Fruit fly (Drosophila melanogaster) whole organism, embryonic: ENCODE results near the gene Tlk.

Experiments
- Atf6 ChIP-seq: fragments of 200-800 bp; sonication (Bioruptor generic); IDR thresholded peaks from 2 replicates; pipeline ENCODE4 v1.3.6; 2022; ENCODE audit warnings: missing biosample characterization, missing genetic modification characterization
- Awh ChIP-seq: fragments of 200-800 bp; sonication (Bioruptor generic); IDR thresholded peaks from 2 replicates; pipeline ENCODE4, ENCODE4 v1.3.6; 2022; ENCODE audit warnings: missing biosample characterization, missing genetic modification characterization
- CG10321 ChIP-seq: fragments of 200-800 bp; sonication (Bioruptor generic); IDR thresholded peaks from 2 replicates; pipeline ENCODE4 v1.3.6; 2022; ENCODE audit warnings: missing biosample characterization, missing genetic modification characterization
- CG10959 ChIP-seq: fragments of 200-800 bp; sonication (Bioruptor generic); IDR thresholded peaks from 2 replicates; pipeline ENCODE4 v1.3.6; 2022; ENCODE audit warnings: missing biosample characterization, missing genetic modification characterization
- CG13894 ChIP-seq: fragments of 200-800 bp; sonication (Bioruptor generic); optimal IDR thresholded peaks from 3 replicates; lab custom pipeline; 2018; ENCODE audit warnings: missing biosample characterization, mild to moderate bottlenecking, missing genetic modification characterization, moderate library complexity
- CG14965 ChIP-seq: fragments of 200-800 bp; sonication (Bioruptor generic); optimal IDR thresholded peaks from 2 replicates; lab custom pipeline; 2016; ENCODE audit warnings: missing biosample characterization, missing genetic modification characterization, borderline replicate concordance
- CG1647 ChIP-seq: fragments of 200-800 bp; sonication (Bioruptor generic); optimal IDR thresholded peaks from 3 replicates; lab custom pipeline; 2016; ENCODE audit warnings: missing biosample characterization, missing genetic modification characterization
- CG16813 ChIP-seq: fragments of 200-800 bp; sonication (Bioruptor generic); IDR thresholded peaks from 3 replicates; pipeline ENCODE4 v1.3.6; 2022; ENCODE audit warnings: missing biosample characterization, missing genetic modification characterization; ENCODE audit not compliant: partially characterized antibody
- CG17568 ChIP-seq: fragments of 200-800 bp; sonication (Bioruptor generic); optimal IDR thresholded peaks from 2 replicates; lab custom pipeline; 2018; ENCODE audit warnings: missing biosample characterization, mild to moderate bottlenecking, missing genetic modification characterization, moderate library complexity
- CG2678 ChIP-seq: fragments of 200-800 bp; sonication (Bioruptor generic); optimal IDR thresholded peaks from 3 replicates; lab custom pipeline; 2019; ENCODE audit warnings: missing biosample characterization, mild to moderate bottlenecking, missing genetic modification characterization, moderate library complexity
- CG2875 ChIP-seq: fragments of 200-800 bp; sonication (Bioruptor generic); optimal IDR thresholded peaks from 2 replicates; lab custom pipeline; 2017; ENCODE audit warnings: missing biosample characterization, mild to moderate bottlenecking, missing genetic modification characterization, missing genetic modification reagents
- CG3281 ChIP-seq: fragments of 200-800 bp; sonication (Bioruptor generic); optimal IDR thresholded peaks from 3 replicates; lab custom pipeline; 2017; ENCODE audit warnings: missing biosample characterization, mild to moderate bottlenecking, missing genetic modification characterization
- CG4707 ChIP-seq: fragments of 200-800 bp; sonication (Bioruptor generic); optimal IDR thresholded peaks from 2 replicates; lab custom pipeline; 2018; ENCODE audit warnings: missing biosample characterization, mild to moderate bottlenecking, missing genetic modification characterization, moderate library complexity
- CG4854 ChIP-seq: fragments of 200-800 bp; sonication (Bioruptor generic); optimal IDR thresholded peaks from 2 replicates; lab custom pipeline; 2016; ENCODE audit warnings: missing biosample characterization, missing genetic modification characterization, inconsistent platforms
- CG6654 ChIP-seq: fragments of 200-800 bp; sonication (Bioruptor generic); optimal IDR thresholded peaks from 2 replicates; lab custom pipeline; 2017; ENCODE audit warnings: missing biosample characterization, mild to moderate bottlenecking, missing genetic modification characterization
- CG7839 ChIP-seq: fragments of 200-800 bp; sonication (Bioruptor generic); optimal IDR thresholded peaks from 3 replicates; lab custom pipeline; 2018; ENCODE audit warnings: missing biosample characterization, mild to moderate bottlenecking, missing genetic modification characterization, moderate library complexity
- CG8359 ChIP-seq: fragments of 200-800 bp; sonication (Bioruptor generic); optimal IDR thresholded peaks from 2 replicates; lab custom pipeline; 2017; ENCODE audit warnings: missing biosample characterization, mild to moderate bottlenecking, missing genetic modification characterization, borderline replicate concordance
- CG9932 ChIP-seq: fragments of 200-800 bp; sonication (Bioruptor generic); IDR thresholded peaks from 2 replicates; pipeline ENCODE4 v1.3.6; 2022; ENCODE audit warnings: missing biosample characterization, missing genetic modification characterization
- ERR ChIP-seq: fragments of 200-800 bp; sonication (Bioruptor generic); optimal IDR thresholded peaks from 2 replicates; lab custom pipeline; 2016; ENCODE audit warnings: missing biosample characterization, missing genetic modification characterization
- HHEX ChIP-seq: fragments of 200-800 bp; sonication (Bioruptor generic); optimal IDR thresholded peaks from 3 replicates; lab custom pipeline; 2017; ENCODE audit warnings: missing biosample characterization, mild to moderate bottlenecking, missing genetic modification characterization, missing genetic modification reagents
- HmgD ChIP-seq: fragments of 200-800 bp; sonication (Bioruptor generic); optimal IDR thresholded peaks from 3 replicates; lab custom pipeline; 2016; ENCODE audit warnings: missing biosample characterization, missing genetic modification characterization
- HmgZ ChIP-seq: fragments of 200-800 bp; sonication (Bioruptor generic); optimal IDR thresholded peaks from 2 replicates; lab custom pipeline; 2018; ENCODE audit warnings: missing biosample characterization, mild to moderate bottlenecking, missing genetic modification characterization
- Lpt ChIP-seq: fragments of >200 bp; optimal IDR thresholded peaks from 2 replicates; lab custom pipeline; 2018; ENCODE audit warnings: missing biosample characterization, missing genetic modification characterization
- MTF-1 ChIP-seq: fragments of 200-800 bp; sonication (Bioruptor generic); optimal IDR thresholded peaks from 2 replicates; lab custom pipeline; 2018; ENCODE audit warnings: missing biosample characterization, mild to moderate bottlenecking, missing genetic modification characterization, borderline replicate concordance
- NC2β ChIP-seq: fragments of 200-800 bp; sonication (Bioruptor generic); optimal IDR thresholded peaks from 2 replicates; lab custom pipeline; 2016; ENCODE audit warnings: missing biosample characterization, missing genetic modification characterization
- NK7.1 ChIP-seq: fragments of 200-800 bp; sonication (Bioruptor generic); optimal IDR thresholded peaks from 3 replicates; lab custom pipeline; 2016; ENCODE audit warnings: missing biosample characterization, missing genetic modification characterization
- Oaz ChIP-seq: fragments of 200-800 bp; sonication (Bioruptor generic); IDR thresholded peaks from 2 replicates; pipeline ENCODE4 v1.3.6; 2022; ENCODE audit warnings: missing biosample characterization, missing genetic modification characterization
- Sox100B ChIP-seq: fragments of 200-800 bp; sonication (Bioruptor generic); optimal IDR thresholded peaks from 3 replicates; lab custom pipeline; 2018; ENCODE audit warnings: missing biosample characterization, mild to moderate bottlenecking, missing genetic modification characterization
- Sox102F ChIP-seq: fragments of 200-800 bp; sonication (Bioruptor generic); optimal IDR thresholded peaks from 2 replicates; lab custom pipeline; 2018; ENCODE audit warnings: missing biosample characterization, mild to moderate bottlenecking, missing genetic modification characterization, moderate library complexity
- Sry-δ ChIP-seq: fragments of 200-800 bp; sonication (Bioruptor generic); optimal IDR thresholded peaks from 2 replicates; lab custom pipeline; 2016; ENCODE audit warnings: missing biosample characterization, missing genetic modification characterization
- bsh ChIP-seq, 2 experiments: fragments of 200-800 bp; sonication (Bioruptor generic); optimal IDR thresholded peaks; 2 replicates each; lab custom pipeline; 2017 to 2018; ENCODE audit warnings: mild to moderate bottlenecking in 2 of 2, missing biosample characterization in 2 of 2, missing genetic modification characterization in 2 of 2, moderate library complexity in 1 of 2
- cg ChIP-seq: fragments of 200-800 bp; sonication (Bioruptor generic); optimal IDR thresholded peaks from 3 replicates; lab custom pipeline; 2019; ENCODE audit warnings: missing biosample characterization, mild to moderate bottlenecking, missing genetic modification characterization, moderate library complexity
- da ChIP-seq: fragments of 200-800 bp; sonication (Bioruptor generic); optimal IDR thresholded peaks from 2 replicates; lab custom pipeline; 2016; ENCODE audit warnings: missing biosample characterization, missing genetic modification characterization
- fd64A ChIP-seq: fragments of 200-800 bp; sonication (Bioruptor generic); optimal IDR thresholded peaks from 3 replicates; lab custom pipeline; 2018; ENCODE audit warnings: missing biosample characterization, mild to moderate bottlenecking, missing genetic modification characterization
- gfzf ChIP-seq: fragments of 200-800 bp; sonication (Bioruptor generic); optimal IDR thresholded peaks from 2 replicates; lab custom pipeline; 2016; ENCODE audit warnings: missing biosample characterization, mild to moderate bottlenecking, missing genetic modification characterization, moderate library complexity
- gsb ChIP-seq: fragments of 200-800 bp; sonication (Bioruptor generic); IDR thresholded peaks from 2 replicates; pipeline ENCODE4 v1.3.6; 2022; ENCODE audit warnings: missing biosample characterization, missing genetic modification characterization
- luna ChIP-seq: fragments of 200-800 bp; sonication (Bioruptor generic); optimal IDR thresholded peaks from 2 replicates; lab custom pipeline; 2016; ENCODE audit warnings: missing biosample characterization, missing genetic modification characterization
- oc ChIP-seq: fragments of 200-800 bp; sonication (Bioruptor generic); optimal IDR thresholded peaks from 2 replicates; lab custom pipeline; 2018; ENCODE audit warnings: missing biosample characterization, mild to moderate bottlenecking, missing genetic modification characterization, moderate library complexity
- onecut ChIP-seq: fragments of 200-800 bp; sonication (Bioruptor generic); IDR thresholded peaks from 2 replicates; pipeline ENCODE4 v1.3.6; 2022; ENCODE audit warnings: missing biosample characterization, missing genetic modification characterization
- pros ChIP-seq: fragments of 200-800 bp; sonication (Bioruptor generic); optimal IDR thresholded peaks from 3 replicates; lab custom pipeline; 2019; ENCODE audit warnings: missing biosample characterization, mild to moderate bottlenecking, missing genetic modification characterization, moderate library complexity
- sd ChIP-seq: fragments of 200-800 bp; sonication (Bioruptor generic); optimal IDR thresholded peaks from 3 replicates; lab custom pipeline; 2018; ENCODE audit warnings: missing biosample characterization, mild to moderate bottlenecking, missing genetic modification characterization, moderate library complexity
- sim ChIP-seq: fragments of 200-800 bp; sonication (Bioruptor generic); IDR thresholded peaks from 2 replicates; pipeline ENCODE4 v1.3.6; 2022; ENCODE audit warnings: missing biosample characterization, missing genetic modification characterization
- sisA ChIP-seq: fragments of 200-800 bp; sonication (Bioruptor generic); IDR thresholded peaks from 2 replicates; pipeline ENCODE4 v1.3.6; 2022; ENCODE audit warnings: missing biosample characterization, missing genetic modification characterization
- slbo ChIP-seq: fragments of 200-800 bp; sonication (Bioruptor generic); IDR thresholded peaks from 2 replicates; pipeline ENCODE4 v1.3.6; 2022; ENCODE audit warnings: missing biosample characterization, missing genetic modification characterization
- sr ChIP-seq: fragments of 200-800 bp; sonication (Bioruptor generic); IDR thresholded peaks from 3 replicates; pipeline ENCODE4 v1.3.6; 2022; ENCODE audit warnings: missing biosample characterization, missing genetic modification characterization
- unpg ChIP-seq: fragments of 200-800 bp; sonication (Bioruptor generic); optimal IDR thresholded peaks from 3 replicates; lab custom pipeline; 2018; ENCODE audit warnings: missing biosample characterization, mild to moderate bottlenecking, missing genetic modification characterization, moderate library complexity
- wek ChIP-seq: fragments of 200-800 bp; sonication (Bioruptor generic); optimal IDR thresholded peaks from 3 replicates; lab custom pipeline; 2018; ENCODE audit warnings: missing biosample characterization, mild to moderate bottlenecking, missing genetic modification characterization, moderate library complexity
- zfh1 ChIP-seq: fragments of 200-800 bp; sonication (Bioruptor generic); IDR thresholded peaks from 3 replicates; pipeline ENCODE4 v1.3.6; 2022; ENCODE audit warnings: missing biosample characterization, missing genetic modification characterization

Tlk gene

DNA sequence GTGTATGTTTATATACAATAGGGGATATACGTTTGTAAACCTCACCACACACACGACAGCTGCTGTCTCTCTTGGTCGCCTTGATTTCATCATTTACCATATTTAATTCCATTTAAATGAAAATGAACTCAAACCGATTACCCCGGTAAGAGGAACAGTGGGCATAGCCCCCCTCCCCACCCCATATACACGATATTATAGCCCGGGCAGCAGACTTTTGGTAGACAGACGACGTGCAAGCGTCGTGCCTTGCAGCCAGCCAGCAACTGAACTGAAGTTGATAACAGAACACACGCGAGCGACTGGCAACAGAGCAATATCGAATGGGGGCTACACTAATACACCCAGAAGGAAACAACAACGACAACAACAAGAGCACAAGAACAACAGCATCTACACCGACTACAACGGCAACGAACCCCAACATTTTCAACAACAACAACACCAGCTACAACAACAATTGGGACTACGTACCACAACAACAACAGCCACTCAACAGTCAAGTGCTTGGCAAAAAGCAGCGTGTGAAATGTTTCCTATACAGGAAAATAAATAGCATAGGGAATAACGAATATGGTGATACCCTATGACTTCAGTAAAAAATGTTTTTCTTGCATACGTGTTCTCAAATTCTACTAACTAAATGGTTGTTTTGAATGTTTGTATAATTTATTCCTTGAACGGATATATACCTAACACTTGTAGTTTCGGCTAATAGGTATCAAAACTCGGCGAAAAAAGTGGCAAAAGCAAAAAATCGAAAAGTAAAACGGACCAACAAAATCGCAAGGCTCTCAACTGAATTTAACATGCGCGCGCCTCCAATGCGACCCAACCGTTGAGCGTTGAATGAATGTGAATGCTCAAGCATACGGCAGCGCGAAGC, 23.4 kb downstream of the Tlk start (continued):
- peak; percentile 42 for TF ChIP-seq HmgD (GFP tag; lab: Kevin White, UChicago)
- TF ChIP-seq HHEX (GFP tag; lab: Kevin White, UChicago): peak; percentile 82
- TF ChIP-seq CG3281: peak; percentile 83
- TF ChIP-seq sr (GFP tag; lab: Robert Waterston, UW): peak; percentile 39; the same call in 1 of the 3 replicates
- TF ChIP-seq CG4707: no peak
- peak; percentile 60 for TF ChIP-seq CG4854 (GFP tag; lab: Kevin White, UChicago)
- TF ChIP-seq ERR: peak; percentile 71
- peak; percentile 24 for TF ChIP-seq wek (GFP tag; lab: Kevin White, UChicago)
- peak; percentile 4 for TF ChIP-seq sd
- TF ChIP-seq NK7.1 (GFP tag; lab: Kevin White, UChicago): peak; percentile 78
- peak; percentile 47; the same call in 1 of the 2 replicates for TF ChIP-seq sim (GFP tag; lab: Robert Waterston, UW)
- peak; percentile 11; the same call in 1 of the 2 replicates for TF ChIP-seq CG10959 (GFP tag; lab: Robert Waterston, UW)
- TF ChIP-seq cg: peak; percentile 72
- TF ChIP-seq CG7839 (tag; lab: Kevin White, UChicago): peak; percentile 91
- peak; percentile 66 for TF ChIP-seq CG17568 (GFP tag; lab: Kevin White, UChicago)
- TF ChIP-seq gsb (GFP tag; lab: Robert Waterston, UW): peak; percentile 76
- TF ChIP-seq HmgZ (tag; lab: Kevin White, UChicago): peak; percentile 56
- TF ChIP-seq NC2β (GFP tag; lab: Kevin White, UChicago): peak; percentile 57
- peak; percentile 61; the same call in 1 of the 2 replicates for TF ChIP-seq CG10321 (GFP tag; lab: Robert Waterston, UW)
- TF ChIP-seq CG14965 (GFP tag; lab: Kevin White, UChicago): peak; percentile 48
- TF ChIP-seq onecut (GFP tag; lab: Robert Waterston, UW): peak; percentile 11; the same call in 1 of the 2 replicates
- TF ChIP-seq sisA: peak; percentile 74
- TF ChIP-seq pros (GFP tag; lab: Kevin White, UChicago): peak; percentile 45
- TF ChIP-seq CG9932 (GFP tag; lab: Robert Waterston, UW): peak; percentile 63
- peak; percentile 69 for TF ChIP-seq luna (GFP tag; lab: Kevin White, UChicago)
- peak; percentile 26 to 81 for TF ChIP-seq bsh (GFP tag; optimal IDR thresholded peaks at IDR 0.05; lab: Kevin White, UChicago)
- TF ChIP-seq fd64A (GFP tag; lab: Kevin White, UChicago): peak; percentile 66
- peak; percentile 61; the same call in 1 of the 2 replicates for TF ChIP-seq Awh (GFP tag; lab: Robert Waterston, UW)
- TF ChIP-seq Sox102F: peak; percentile 88
- peak; percentile 52 for TF ChIP-seq CG8359 (GFP tag; lab: Kevin White, UChicago)
- TF ChIP-seq Atf6 (GFP tag; lab: Robert Waterston, UW): peak; percentile 77
- TF ChIP-seq CG6654 (GFP tag; lab: Kevin White, UChicago): peak; percentile 34
- TF ChIP-seq Lpt (GFP tag; lab: Kevin White, UChicago): no peak
- peak; percentile 7 for TF ChIP-seq da (GFP tag; lab: Kevin White, UChicago)
- TF ChIP-seq CG2875 (GFP tag; lab: Kevin White, UChicago): peak; percentile 38
- TF ChIP-seq CG16813: no peak
- peak; percentile 46 for TF ChIP-seq CG1647
- peak; percentile 77 for TF ChIP-seq Sox100B (GFP tag; lab: Kevin White, UChicago)
- no peak for TF ChIP-seq gfzf (GFP tag; lab: Kevin White, UChicago)
- TF ChIP-seq slbo (GFP tag; lab: Robert Waterston, UW): peak; percentile 90
- TF ChIP-seq zfh1 (GFP tag; lab: Robert Waterston, UW): peak; percentile 83
- peak; percentile 63 for TF ChIP-seq MTF-1 (GFP tag; lab: Kevin White, UChicago)
- peak; percentile 39 for TF ChIP-seq Sry-δ
- peak; percentile 88 for TF ChIP-seq CG13894
- TF ChIP-seq Oaz (GFP tag; lab: Robert Waterston, UW): peak; percentile 62
- peak; percentile 86 for TF ChIP-seq oc
- peak; percentile 91 for TF ChIP-seq CG2678 (tag; lab: Kevin White, UChicago)
- TF ChIP-seq unpg: peak; percentile 87
